Worm (Caenorhabditis elegans): ENCODE results near the gene C18A3.3.

DNA sequence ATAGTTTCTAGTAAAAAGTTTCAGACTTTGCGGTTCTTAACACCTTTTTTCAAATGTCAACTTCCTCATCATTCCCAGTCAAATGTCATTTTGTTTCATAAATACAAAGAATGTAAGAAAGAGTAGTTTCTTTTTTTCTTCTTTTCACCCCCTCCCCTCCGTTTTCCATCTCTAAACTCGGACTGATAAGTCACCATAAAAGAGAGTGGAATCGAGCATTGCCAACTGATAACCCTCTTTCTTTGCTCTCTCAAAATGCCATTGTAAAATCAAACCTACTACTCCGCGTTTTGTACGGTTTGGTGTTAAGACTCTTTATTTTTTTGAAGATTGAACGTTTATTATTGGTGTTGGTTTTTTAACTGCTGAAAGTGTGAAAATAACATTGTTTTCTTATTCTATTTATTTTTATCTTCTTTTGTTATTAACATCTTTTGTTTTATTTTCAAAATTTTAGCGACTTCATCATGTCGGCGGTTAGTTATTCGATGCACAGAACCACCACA lies 33.7 kb downstream of the C18A3.3 start, which contains the start of gene ifb-2:
- no peak for TF ChIP-seq jun-1 (tag; optimal IDR thresholded peaks at IDR 0.05)
- no peak for TF ChIP-seq fos-1 (tag; optimal IDR thresholded peaks at IDR 0.05)
- TF ChIP-seq aly-2 (tag; optimal IDR thresholded peaks at IDR 0.05): no peak
- no peak for TF ChIP-seq nhr-28 (tag; optimal IDR thresholded peaks at IDR 0.05)
- no peak for TF ChIP-seq C16A3.4 (tag; optimal IDR thresholded peaks at IDR 0.05)
